Fruit fly (Drosophila melanogaster) whole organism, prepupa: ENCODE measurements around the gene CG4161.

Experiments
- CG11294 ChIP-seq: fragments of 200-800 bp; sonication (Bioruptor generic); IDR thresholded peaks from 2 replicates; pipeline ENCODE4 v1.3.6; 2022; ENCODE audit warnings: missing biosample characterization, missing genetic modification characterization
- CG16779 ChIP-seq: fragments of 200-800 bp; sonication (Bioruptor generic); optimal IDR thresholded peaks from 3 replicates; lab custom pipeline; 2017; ENCODE audit warnings: missing biosample characterization, mild to moderate bottlenecking, missing genetic modification characterization
- CG6163 ChIP-seq: fragments of 200-800 bp; sonication (Bioruptor generic); IDR thresholded peaks from 3 replicates; pipeline ENCODE4 v1.3.6; 2022; ENCODE audit warnings: missing biosample characterization, missing genetic modification characterization
- CG6276 ChIP-seq: fragments of 200-800 bp; sonication (Bioruptor generic); optimal IDR thresholded peaks from 2 replicates; lab custom pipeline; 2017; ENCODE audit warnings: missing biosample characterization, mild to moderate bottlenecking, missing genetic modification characterization
- OdsH ChIP-seq: fragments of 200-800 bp; sonication (Bioruptor generic); optimal IDR thresholded peaks from 3 replicates; lab custom pipeline; 2016; ENCODE audit warnings: missing biosample characterization, missing genetic modification characterization
- Smox ChIP-seq: fragments of 200-800 bp; sonication (Bioruptor generic); optimal IDR thresholded peaks from 3 replicates; lab custom pipeline; 2016; ENCODE audit warnings: missing biosample characterization, missing genetic modification characterization
- acj6 ChIP-seq: fragments of 200-800 bp; sonication (Bioruptor generic); optimal IDR thresholded peaks from 3 replicates; lab custom pipeline; 2016; ENCODE audit warnings: missing biosample characterization, missing genetic modification characterization
- fkh ChIP-seq: fragments of 200-800 bp; sonication (Bioruptor generic); optimal IDR thresholded peaks from 3 replicates; lab custom pipeline; 2017; ENCODE audit warnings: missing biosample characterization, mild to moderate bottlenecking, missing genetic modification characterization, moderate library complexity
- spab ChIP-seq: fragments of 200-800 bp; sonication (Bioruptor generic); optimal IDR thresholded peaks from 2 replicates; lab custom pipeline; 2017; ENCODE audit warnings: missing biosample characterization, mild to moderate bottlenecking, missing genetic modification characterization, missing genetic modification reagents

DNA sequence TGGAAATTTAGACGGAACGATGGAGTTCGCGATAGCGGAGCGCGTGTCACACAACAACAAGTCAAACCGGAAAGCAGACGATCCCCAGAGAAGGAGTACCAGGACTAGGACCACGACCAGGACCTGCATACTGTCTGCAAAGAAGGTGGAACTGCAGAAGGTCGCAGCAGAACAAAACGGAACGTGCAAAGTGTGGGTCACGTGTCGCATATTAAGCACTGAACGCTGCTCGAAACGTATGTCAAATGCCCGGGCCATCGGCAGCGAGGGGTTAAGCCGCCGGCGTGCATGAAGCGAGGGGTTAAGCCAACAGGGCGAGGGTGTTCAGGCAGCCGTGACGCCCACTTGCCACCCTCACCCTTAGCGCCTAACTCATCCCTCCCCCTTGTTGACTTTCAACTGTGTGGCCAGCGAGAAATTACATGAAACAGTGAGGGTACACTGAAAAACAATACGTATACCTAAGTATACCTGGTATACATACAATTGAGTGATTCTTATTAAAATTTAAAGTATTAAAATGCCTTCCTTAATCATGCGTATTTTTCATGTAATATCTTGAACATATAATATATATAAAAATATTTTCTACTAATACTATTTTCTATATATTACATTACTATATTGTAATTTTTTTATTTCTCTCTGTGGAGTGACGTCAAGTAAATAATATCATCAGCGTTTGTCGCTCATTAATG lies 8.9 kb downstream of the CG4161 start:
- TF ChIP-seq CG16779 (tag; lab: Kevin White, UChicago), result no peak
- no peak for TF ChIP-seq fkh
- no peak for TF ChIP-seq OdsH (GFP tag; lab: Kevin White, UChicago)
- TF ChIP-seq acj6, result no peak
- TF ChIP-seq CG11294 (GFP tag; lab: Robert Waterston, UW), result no peak
- TF ChIP-seq CG6163, result no peak
- TF ChIP-seq Smox (GFP tag; lab: Kevin White, UChicago), result no peak
- no peak for TF ChIP-seq spab (GFP tag; lab: Kevin White, UChicago)
- no peak for TF ChIP-seq CG6276
